Worm (Caenorhabditis elegans) whole organism, L2 larva: ENCODE results near the gene str-182.

Experiments used
- C34F6.9 ChIP-seq: fragments of 150-350 bp; optimal IDR thresholded peaks from 2 replicates; lab custom pipeline; 2014; ENCODE audit warnings: missing biosample characterization, missing genetic modification characterization
- alr-1 ChIP-seq: fragments of 150-350 bp; optimal IDR thresholded peaks from 2 replicates; lab custom pipeline; 2014; ENCODE audit warnings: missing biosample characterization, missing genetic modification characterization
- ama-1 ChIP-seq: fragments of 150-350 bp; optimal IDR thresholded peaks from 2 replicates; lab custom pipeline; 2018; ENCODE audit warnings: inconsistent platforms
- lin-39 ChIP-seq: fragments of 150-350 bp; optimal IDR thresholded peaks from 2 replicates; lab custom pipeline; 2014; ENCODE audit warnings: missing biosample characterization, missing genetic modification reagents, missing genetic modification characterization
- mdl-1 ChIP-seq, 2 experiments: fragments of 150-350 bp in 1 of 2; sonication (generic microtip) in 1 of 2; optimal IDR thresholded peaks; 2 replicates each; lab custom pipeline; 2017; ENCODE audit warnings: missing biosample characterization in 2 of 2, missing genetic modification characterization in 2 of 2
- nhr-12 ChIP-seq: fragments of 150-350 bp; optimal IDR thresholded peaks from 2 replicates; lab custom pipeline; 2014; ENCODE audit warnings: missing biosample characterization, missing genetic modification characterization
- nhr-237 ChIP-seq: fragments of 150-350 bp; optimal IDR thresholded peaks from 2 replicates; lab custom pipeline; 2014; ENCODE audit warnings: missing biosample characterization, missing genetic modification characterization
- nhr-25 ChIP-seq: fragments of 150-350 bp; sonication (generic microtip); optimal IDR thresholded peaks from 3 replicates; lab custom pipeline; 2014; ENCODE audit warnings: missing biosample characterization, missing genetic modification characterization
- unc-55 ChIP-seq: fragments of 150-350 bp; sonication (generic microtip); optimal IDR thresholded peaks from 3 replicates; lab custom pipeline; 2014; ENCODE audit warnings: missing biosample characterization, missing genetic modification reagents, missing genetic modification characterization
- ztf-11 ChIP-seq: sonication (generic microtip); optimal IDR thresholded peaks from 2 replicates; lab custom pipeline; 2017; ENCODE audit warnings: missing biosample characterization, missing genetic modification characterization

DNA sequence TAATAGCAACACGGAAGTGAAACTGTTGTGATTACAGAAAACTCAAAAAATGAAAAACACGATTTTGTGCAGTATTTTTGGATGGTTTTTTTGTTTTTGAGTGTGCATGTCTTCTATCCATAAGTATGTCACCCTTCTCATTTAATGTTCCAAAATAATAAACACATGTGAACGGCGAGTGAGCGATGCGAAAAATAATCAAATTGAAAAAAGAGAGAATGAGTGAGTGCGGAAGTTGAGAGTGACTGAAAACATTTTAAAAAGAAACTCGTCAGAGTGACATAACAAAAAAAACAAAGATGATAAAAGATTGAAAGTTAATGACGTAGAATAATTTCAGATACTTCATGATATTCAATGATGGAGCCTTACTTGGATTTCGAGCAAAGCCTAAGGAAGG, 16.3 kb upstream of the str-182 start:
- TF ChIP-seq unc-55 (GFP tag; lab: Kevin White, UChicago) (no peak), lin-39 (no peak), ama-1 (no peak), nhr-12 (tag; lab: Kevin White, UChicago) (no peak), ztf-11 (tag; lab: Kevin White, UChicago) (no peak), nhr-25 (no peak), C34F6.9 (tag; lab: Kevin White, UChicago) (no peak), alr-1 (tag; lab: Kevin White, UChicago) (no peak), mdl-1 (tag; optimal IDR thresholded peaks at IDR 0.05; lab: Kevin White, UChicago) (no peak), nhr-237 (tag; lab: Kevin White, UChicago) (no peak)
